Fruit fly (Drosophila melanogaster): Measurements from ENCODE around the gene CG4281.

Gene CG4281

DNA sequence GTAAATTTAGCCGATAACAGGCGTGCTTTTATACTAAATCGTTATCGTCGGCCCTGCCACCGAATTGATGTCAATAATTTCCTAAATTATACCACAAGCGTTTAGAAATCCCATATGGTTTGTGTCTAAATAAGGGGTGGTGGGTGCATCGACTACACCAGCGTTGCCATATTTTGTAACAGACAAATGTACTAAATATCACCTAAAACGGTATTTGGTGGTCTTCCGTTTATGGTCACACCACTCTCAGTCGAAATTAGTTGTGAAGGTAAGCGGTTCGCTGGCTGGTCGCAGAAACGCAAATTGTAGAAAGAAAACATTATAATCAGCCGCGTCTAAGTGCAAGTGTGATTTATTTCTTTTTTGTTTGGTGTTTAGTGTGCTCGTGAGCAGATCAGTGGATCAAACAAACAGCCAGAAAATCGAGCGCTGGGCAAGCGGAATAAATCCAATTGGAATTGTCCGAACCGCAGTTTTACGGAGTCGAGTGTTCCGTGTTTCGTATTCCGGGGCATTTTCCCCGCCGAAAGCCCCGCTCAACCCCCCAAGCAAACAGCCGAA, 15.5 kb upstream of the CG4281 start, which contains the start of the genes CG16903 and Unc-76 (continued):
- no peak for TF ChIP-seq CG43689 (GFP tag; IDR thresholded peaks at IDR 0.05)
- TF ChIP-seq ato (GFP tag; IDR thresholded peaks at IDR 0.05; ENCODE audit: partially characterized antibody): no peak
- TF ChIP-seq CG16779 (GFP tag; IDR thresholded peaks at IDR 0.05): no peak
- no peak for TF ChIP-seq CG4730 (GFP tag; IDR thresholded peaks at IDR 0.05)
- TF ChIP-seq Jarid2 (GFP tag; optimal IDR thresholded peaks at IDR 0.05): peak; percentile 96
- no peak for TF ChIP-seq H2.0 (GFP tag; IDR thresholded peaks at IDR 0.05)
- no peak for TF ChIP-seq CG15073 (GFP tag; optimal IDR thresholded peaks at IDR 0.05)
- peak; percentile 71 for TF ChIP-seq CG17829 (tag; optimal IDR thresholded peaks at IDR 0.05)
- TF ChIP-seq CG32767 (GFP tag; IDR thresholded peaks at IDR 0.05): no peak
- TF ChIP-seq Hsf (GFP tag; optimal IDR thresholded peaks at IDR 0.05): no peak
- TF ChIP-seq Ptx1 (GFP tag; IDR thresholded peaks at IDR 0.05): no peak
- peak; percentile 78 for TF ChIP-seq CG8924 (tag; optimal IDR thresholded peaks at IDR 0.05)
- peak; percentile 7 for TF ChIP-seq dmrt99B (tag; optimal IDR thresholded peaks at IDR 0.05)
- TF ChIP-seq CG5180 (GFP tag; optimal IDR thresholded peaks at IDR 0.05): peak; percentile 27
- TF ChIP-seq CG10209 (GFP tag; optimal IDR thresholded peaks at IDR 0.05): no peak
- peak; percentile 52 for TF ChIP-seq CG32532 (GFP tag; IDR thresholded peaks at IDR 0.05)
- TF ChIP-seq CHES-1-like (GFP tag; optimal IDR thresholded peaks at IDR 0.05): peak; percentile 66
- peak; percentile 22; the same call in 1 of the 2 replicates for TF ChIP-seq ttk (GFP tag; IDR thresholded peaks at IDR 0.05)
- TF ChIP-seq CG18476 (GFP tag; optimal IDR thresholded peaks at IDR 0.05): no peak
- TF ChIP-seq prd (optimal IDR thresholded peaks at IDR 0.05): no peak
- no peak for TF ChIP-seq prd (GFP tag; IDR thresholded peaks at IDR 0.05)
- TF ChIP-seq ATbp (GFP tag; optimal IDR thresholded peaks at IDR 0.05): no peak
- no peak for TF ChIP-seq Ada2b (GFP tag; IDR thresholded peaks at IDR 0.05)
- TF ChIP-seq CG5245 (GFP tag; optimal IDR thresholded peaks at IDR 0.05): no peak
- TF ChIP-seq HHEX (GFP tag; optimal IDR thresholded peaks at IDR 0.05): peak; percentile 26
- TF ChIP-seq Dip3 (GFP tag; optimal IDR thresholded peaks at IDR 0.05): peak; percentile 47
- peak; percentile 18 for TF ChIP-seq ewg (GFP tag; optimal IDR thresholded peaks at IDR 0.05)
- peak; percentile 52; the same call in 2 of the 3 replicates for TF ChIP-seq Dbx (GFP tag; IDR thresholded peaks at IDR 0.05)
- TF ChIP-seq mirr (GFP tag; optimal IDR thresholded peaks at IDR 0.05): peak; percentile 64
- TF ChIP-seq p53 (GFP tag; optimal IDR thresholded peaks at IDR 0.05): peak; percentile 66
- TF ChIP-seq zfh1 (GFP tag; IDR thresholded peaks at IDR 0.05): peak; percentile 46; the same call in 1 of the 3 replicates
- TF ChIP-seq CG2889 (GFP tag; IDR thresholded peaks at IDR 0.05): no peak
- no peak for TF ChIP-seq CG8765 (GFP tag; IDR thresholded peaks at IDR 0.05)
- 0 out of 3 replicates have a peak, but pooled peaks have one; percentile 28 for TF ChIP-seq CG34422 (GFP tag; IDR thresholded peaks at IDR 0.05)
- no peak for TF ChIP-seq ems (GFP tag; optimal IDR thresholded peaks at IDR 0.05)
- no peak for TF ChIP-seq cg (GFP tag; optimal IDR thresholded peaks at IDR 0.05)
- TF ChIP-seq CG13287 (GFP tag; IDR thresholded peaks at IDR 0.05; ENCODE audit: partially characterized antibody): peak; percentile 67
- TF ChIP-seq sens (GFP tag): peak; percentile 82
- TF ChIP-seq her (GFP tag; optimal IDR thresholded peaks at IDR 0.05): peak; percentile 58
- peak; percentile 70; the same call in 1 of the 4 replicates for TF ChIP-seq chinmo (GFP tag; IDR thresholded peaks at IDR 0.05; ENCODE audit: partially characterized antibody)
- peak; percentile 51 for TF ChIP-seq scrt (GFP tag; optimal IDR thresholded peaks at IDR 0.05)
- peak; percentile 63 for TF ChIP-seq BtbVII (GFP tag; optimal IDR thresholded peaks at IDR 0.05)
- no peak for TF ChIP-seq CG15011 (GFP tag; optimal IDR thresholded peaks at IDR 0.05)
- TF ChIP-seq zen2 (GFP tag; IDR thresholded peaks at IDR 0.05; ENCODE audit: partially characterized antibody): no peak
- peak; percentile 17 for TF ChIP-seq Abd-B (GFP tag; optimal IDR thresholded peaks at IDR 0.05)
- no peak for TF ChIP-seq CG3407 (GFP tag; optimal IDR thresholded peaks at IDR 0.05)
- peak; percentile 42; the same call in 1 of the 2 replicates for TF ChIP-seq hbn (GFP tag; IDR thresholded peaks at IDR 0.05; ENCODE audit: partially characterized antibody)
- TF ChIP-seq HmgD (GFP tag; optimal IDR thresholded peaks at IDR 0.05): peak; percentile 66
- TF ChIP-seq E2f2 (GFP tag; IDR thresholded peaks at IDR 0.05): peak; percentile 69
- TF ChIP-seq Aef1 (GFP tag; IDR thresholded peaks at IDR 0.05): no peak
- TF ChIP-seq YL-1 (GFP tag; optimal IDR thresholded peaks at IDR 0.05): peak; percentile 73
